Fruit fly (Drosophila melanogaster) whole organism, embryonic: ENCODE data around the gene temp.

ENCODE experiments used
- Atf6 ChIP-seq: fragments of 200-800 bp; sonication (Bioruptor generic); IDR thresholded peaks from 2 replicates; pipeline ENCODE4 v1.3.6; 2022; ENCODE audit warnings: missing biosample characterization, missing genetic modification characterization
- Awh ChIP-seq: fragments of 200-800 bp; sonication (Bioruptor generic); IDR thresholded peaks from 2 replicates; pipeline ENCODE4, ENCODE4 v1.3.6; 2022; ENCODE audit warnings: missing biosample characterization, missing genetic modification characterization
- B-H1 ChIP-seq: fragments of 200-800 bp; sonication (Bioruptor generic); IDR thresholded peaks from 3 replicates; pipeline ENCODE4 v1.3.6; 2022; ENCODE audit warnings: missing biosample characterization, missing genetic modification characterization
- CG10267 ChIP-seq: fragments of 200-800 bp; sonication (Bioruptor generic); optimal IDR thresholded peaks from 2 replicates; lab custom pipeline; 2018; ENCODE audit warnings: missing biosample characterization, mild to moderate bottlenecking, missing genetic modification characterization, moderate library complexity
- CG10321 ChIP-seq: fragments of 200-800 bp; sonication (Bioruptor generic); IDR thresholded peaks from 2 replicates; pipeline ENCODE4 v1.3.6; 2022; ENCODE audit warnings: missing biosample characterization, missing genetic modification characterization
- CG11695 ChIP-seq: fragments of 200-800 bp; sonication (Bioruptor generic); IDR thresholded peaks from 3 replicates; pipeline ENCODE4 v1.3.6; 2022; ENCODE audit warnings: missing biosample characterization, missing genetic modification characterization
- CG12155 ChIP-seq: fragments of 200-800 bp; sonication (Bioruptor generic); optimal IDR thresholded peaks from 3 replicates; lab custom pipeline; 2016; ENCODE audit warnings: missing biosample characterization, missing genetic modification characterization
- CG1233 ChIP-seq: fragments of 200-800 bp; sonication (Bioruptor generic); optimal IDR thresholded peaks from 4 replicates; lab custom pipeline; 2018; ENCODE audit warnings: missing biosample characterization, mild to moderate bottlenecking, missing genetic modification characterization
- CG15011 ChIP-seq: fragments of 200-800 bp; sonication (Bioruptor generic); optimal IDR thresholded peaks from 3 replicates; lab custom pipeline; 2018; ENCODE audit warnings: missing biosample characterization, mild to moderate bottlenecking, missing genetic modification characterization
- CG1603 ChIP-seq: fragments of 200-800 bp; sonication (Bioruptor generic); optimal IDR thresholded peaks from 2 replicates; lab custom pipeline; 2019; ENCODE audit warnings: missing biosample characterization, mild to moderate bottlenecking, missing genetic modification characterization, moderate library complexity
- CG17385 ChIP-seq: fragments of 200-800 bp; sonication (Bioruptor generic); optimal IDR thresholded peaks from 3 replicates; lab custom pipeline; 2018; ENCODE audit warnings: missing biosample characterization, mild to moderate bottlenecking, missing genetic modification characterization
- CG17612 ChIP-seq: fragments of 200-800 bp; sonication (Bioruptor generic); IDR thresholded peaks from 2 replicates; pipeline ENCODE4 v1.3.6; 2022; ENCODE audit warnings: missing biosample characterization, missing genetic modification characterization
- CG17802 ChIP-seq: fragments of 200-800 bp; sonication (Bioruptor generic); optimal IDR thresholded peaks from 2 replicates; lab custom pipeline; 2018; ENCODE audit warnings: missing biosample characterization, mild to moderate bottlenecking, missing genetic modification characterization, moderate library complexity
- CG18764 ChIP-seq: fragments of 200-800 bp; sonication (Bioruptor generic); optimal IDR thresholded peaks from 3 replicates; lab custom pipeline; 2016; ENCODE audit warnings: missing biosample characterization, missing genetic modification characterization
- CG2129 ChIP-seq: fragments of 200-800 bp; sonication (Bioruptor generic); IDR thresholded peaks from 2 replicates; pipeline ENCODE4 v1.3.6; 2022; ENCODE audit warnings: missing biosample characterization, missing genetic modification characterization; ENCODE audit not compliant: partially characterized antibody
- CG3407 ChIP-seq: fragments of 200-800 bp; sonication (Bioruptor generic); optimal IDR thresholded peaks from 2 replicates; lab custom pipeline; 2018; ENCODE audit warnings: missing biosample characterization, mild to moderate bottlenecking, missing genetic modification characterization
- CG43689 ChIP-seq: fragments of 200-800 bp; sonication (Bioruptor generic); IDR thresholded peaks from 2 replicates; pipeline ENCODE4 v1.3.6; 2022; ENCODE audit warnings: missing biosample characterization, missing genetic modification characterization
- CG7372 ChIP-seq: fragments of 200-800 bp; sonication (Bioruptor generic); IDR thresholded peaks from 2 replicates; pipeline ENCODE4 v1.3.6; 2022; ENCODE audit warnings: missing biosample characterization, missing genetic modification characterization
- CG7839 ChIP-seq: fragments of 200-800 bp; sonication (Bioruptor generic); optimal IDR thresholded peaks from 3 replicates; lab custom pipeline; 2018; ENCODE audit warnings: missing biosample characterization, mild to moderate bottlenecking, missing genetic modification characterization, moderate library complexity
- CG9437 ChIP-seq: fragments of 200-800 bp; sonication (Bioruptor generic); optimal IDR thresholded peaks from 2 replicates; lab custom pipeline; 2018; ENCODE audit warnings: missing biosample characterization, mild to moderate bottlenecking, missing genetic modification characterization
- CG9797 ChIP-seq: fragments of 200-800 bp; sonication (Bioruptor generic); optimal IDR thresholded peaks from 3 replicates; lab custom pipeline; 2018; ENCODE audit warnings: missing biosample characterization, mild to moderate bottlenecking, missing genetic modification characterization
- Camta ChIP-seq: fragments of 200-800 bp; sonication (Bioruptor generic); optimal IDR thresholded peaks from 2 replicates; lab custom pipeline; 2016; ENCODE audit warnings: missing biosample characterization, missing genetic modification characterization
- D19A ChIP-seq: fragments of 200-800 bp; optimal IDR thresholded peaks from 3 replicates; lab custom pipeline; 2019; ENCODE audit warnings: missing biosample characterization, mild to moderate bottlenecking, missing genetic modification characterization, moderate library complexity
- Eip74EF ChIP-seq, 2 experiments: fragments of 200-800 bp in 1 of 2; fragments of >200 bp in 1 of 2; sonication (Bioruptor generic) in 1 of 2; optimal IDR thresholded peaks; 2 replicates each; lab custom pipeline; 2017 to 2019; ENCODE audit warnings: missing biosample characterization in 2 of 2, missing genetic modification characterization in 2 of 2, mild to moderate bottlenecking in 1 of 2, moderate library complexity in 1 of 2
- Fer2 ChIP-seq: fragments of 200-800 bp; sonication (Bioruptor generic); optimal IDR thresholded peaks from 2 replicates; lab custom pipeline; 2018; ENCODE audit warnings: missing biosample characterization, mild to moderate bottlenecking, missing genetic modification characterization, moderate library complexity
- H15 ChIP-seq: fragments of 200-800 bp; sonication (Bioruptor generic); IDR thresholded peaks from 3 replicates; pipeline ENCODE4 v1.3.6; 2022; ENCODE audit warnings: missing biosample characterization, missing genetic modification characterization
- Lim3 ChIP-seq: fragments of 200-800 bp; sonication (Bioruptor generic); IDR thresholded peaks from 2 replicates; pipeline ENCODE4 v1.3.6; 2022; ENCODE audit warnings: missing biosample characterization, missing genetic modification characterization
- Lpt ChIP-seq: fragments of >200 bp; optimal IDR thresholded peaks from 2 replicates; lab custom pipeline; 2018; ENCODE audit warnings: missing biosample characterization, missing genetic modification characterization
- Mrtf ChIP-seq: fragments of 200-800 bp; sonication (Bioruptor generic); IDR thresholded peaks from 3 replicates; pipeline ENCODE4 v1.3.6; 2022; ENCODE audit warnings: missing biosample characterization, missing genetic modification characterization
- Rfx ChIP-seq: fragments of 200-800 bp; sonication (Bioruptor generic); IDR thresholded peaks from 2 replicates; pipeline ENCODE4 v1.3.6; 2022; ENCODE audit warnings: missing biosample characterization, missing genetic modification characterization
- Sry-β ChIP-seq: fragments of 200-800 bp; sonication (Bioruptor generic); optimal IDR thresholded peaks from 2 replicates; lab custom pipeline; 2018; ENCODE audit warnings: missing biosample characterization, mild to moderate bottlenecking, missing genetic modification characterization, moderate library complexity
- chn ChIP-seq: fragments of 200-800 bp; sonication (Bioruptor generic); optimal IDR thresholded peaks from 2 replicates; lab custom pipeline; 2016; ENCODE audit warnings: missing biosample characterization, missing genetic modification characterization
- da ChIP-seq: fragments of 200-800 bp; sonication (Bioruptor generic); optimal IDR thresholded peaks from 2 replicates; lab custom pipeline; 2016; ENCODE audit warnings: missing biosample characterization, missing genetic modification characterization
- danr ChIP-seq: fragments of 200-800 bp; sonication (Bioruptor generic); IDR thresholded peaks from 2 replicates; pipeline ENCODE4 v1.3.6; 2022; ENCODE audit warnings: missing biosample characterization, missing genetic modification characterization
- dmrt11E ChIP-seq: fragments of 200-800 bp; sonication (Bioruptor generic); optimal IDR thresholded peaks from 3 replicates; lab custom pipeline; 2018; ENCODE audit warnings: missing biosample characterization, mild to moderate bottlenecking, missing genetic modification characterization, moderate library complexity
- eve ChIP-seq, 2 experiments: fragments of >200 bp; optimal IDR thresholded peaks; 2 replicates each; lab custom pipeline; 2017; ENCODE audit warnings: missing biosample characterization in 2 of 2, missing genetic modification characterization in 2 of 2
- fd96Cb ChIP-seq: fragments of 200-800 bp; sonication (Bioruptor generic); optimal IDR thresholded peaks from 2 replicates; lab custom pipeline; 2018; ENCODE audit warnings: missing biosample characterization, mild to moderate bottlenecking, missing genetic modification characterization, moderate library complexity
- ftz-f1 ChIP-seq: fragments of 200-800 bp; sonication (Bioruptor generic); optimal IDR thresholded peaks from 2 replicates; lab custom pipeline; 2016; ENCODE audit warnings: missing biosample characterization, missing genetic modification characterization
- gsb-n ChIP-seq: fragments of 200-800 bp; sonication (Bioruptor generic); optimal IDR thresholded peaks from 3 replicates; lab custom pipeline; 2018; ENCODE audit warnings: missing biosample characterization, mild to moderate bottlenecking, missing genetic modification characterization
- kah ChIP-seq: fragments of 200-800 bp; sonication (Bioruptor generic); optimal IDR thresholded peaks from 2 replicates; lab custom pipeline; 2018; ENCODE audit warnings: missing biosample characterization, mild to moderate bottlenecking, missing genetic modification characterization
- luna ChIP-seq: fragments of 200-800 bp; sonication (Bioruptor generic); optimal IDR thresholded peaks from 2 replicates; lab custom pipeline; 2016; ENCODE audit warnings: missing biosample characterization, missing genetic modification characterization
- nom ChIP-seq: fragments of 200-800 bp; sonication (Bioruptor generic); optimal IDR thresholded peaks from 2 replicates; lab custom pipeline; 2017; ENCODE audit warnings: missing biosample characterization, missing genetic modification characterization, mild to moderate bottlenecking, moderate library complexity, missing genetic modification reagents
- pita ChIP-seq: fragments of 200-800 bp; sonication (Bioruptor generic); optimal IDR thresholded peaks from 2 replicates; lab custom pipeline; 2017; ENCODE audit warnings: missing biosample characterization, mild to moderate bottlenecking, missing genetic modification characterization
- sd ChIP-seq: fragments of 200-800 bp; sonication (Bioruptor generic); optimal IDR thresholded peaks from 3 replicates; lab custom pipeline; 2018; ENCODE audit warnings: missing biosample characterization, mild to moderate bottlenecking, missing genetic modification characterization, moderate library complexity
- slbo ChIP-seq: fragments of 200-800 bp; sonication (Bioruptor generic); IDR thresholded peaks from 2 replicates; pipeline ENCODE4 v1.3.6; 2022; ENCODE audit warnings: missing biosample characterization, missing genetic modification characterization
- ttk ChIP-seq: fragments of 200-800 bp; sonication (Bioruptor generic); IDR thresholded peaks from 2 replicates; pipeline ENCODE4 v2.1.2; 2022; ENCODE audit warnings: missing biosample characterization, missing genetic modification characterization
- wor ChIP-seq: fragments of 200-800 bp; sonication (Bioruptor generic); IDR thresholded peaks from 2 replicates; pipeline ENCODE4 v1.3.6; 2022; ENCODE audit warnings: missing biosample characterization, missing genetic modification characterization
- zf30C ChIP-seq: fragments of 200-800 bp; sonication (Bioruptor generic); optimal IDR thresholded peaks from 3 replicates; lab custom pipeline; 2018; ENCODE audit warnings: missing biosample characterization, mild to moderate bottlenecking, missing genetic modification characterization

Gene temp

DNA sequence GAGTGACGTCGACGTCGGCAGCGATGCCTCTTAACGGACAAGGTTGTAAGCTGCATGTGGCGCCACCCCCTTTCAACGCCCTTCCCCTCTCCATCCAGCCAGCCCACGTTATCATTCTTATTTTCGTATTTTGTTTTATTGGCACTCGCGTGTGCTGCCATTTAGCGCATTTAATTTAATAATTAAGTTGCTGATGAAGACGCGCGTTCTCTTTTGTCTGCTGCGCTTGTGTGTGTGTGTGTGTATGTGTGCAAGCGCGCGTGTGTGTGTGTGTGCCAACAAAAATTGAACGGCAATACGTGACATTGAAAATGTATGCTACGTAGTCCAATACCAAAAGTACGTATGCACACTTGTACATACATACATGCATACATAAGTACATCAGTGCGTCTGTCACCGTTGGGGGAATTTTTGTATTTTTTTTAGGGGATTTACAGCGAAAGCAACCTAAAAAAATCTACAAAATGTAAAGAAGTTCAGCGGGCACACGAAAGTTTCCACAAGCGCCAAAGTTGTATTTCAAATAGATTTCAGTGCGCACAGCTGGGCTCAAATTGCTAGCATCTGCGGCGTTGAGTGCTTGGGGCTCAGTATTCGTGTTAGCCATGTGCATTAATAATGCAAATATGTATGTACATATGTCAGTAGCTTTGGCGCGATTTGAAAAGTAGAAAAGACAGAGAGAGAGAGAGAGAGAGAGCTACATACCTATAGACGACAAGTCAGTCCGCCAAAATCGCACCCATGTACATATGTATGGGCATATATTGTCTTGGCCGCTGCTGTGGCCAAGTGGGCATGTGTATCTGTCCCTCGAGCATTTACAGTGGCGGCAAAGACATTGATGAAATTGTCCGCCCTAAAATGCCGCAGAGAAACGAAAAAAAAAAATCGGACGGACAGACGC is 39.6 kb upstream of the temp start (continued):
- TF ChIP-seq Camta (GFP tag; lab: Kevin White, UChicago), result peak; percentile 68
- TF ChIP-seq CG17385, result peak; percentile 81
- TF ChIP-seq CG17612 (GFP tag; lab: Robert Waterston, UW), result peak; percentile 62
- TF ChIP-seq sd, result peak; percentile 37
- peak; percentile 76 for TF ChIP-seq H15 (GFP tag; lab: Robert Waterston, UW)
- peak; percentile 79 for TF ChIP-seq CG9437 (GFP tag; lab: Kevin White, UChicago)
- TF ChIP-seq CG15011 (GFP tag; lab: Kevin White, UChicago), result peak; percentile 71
- peak; percentile 52 for TF ChIP-seq luna
- TF ChIP-seq kah (GFP tag; lab: Kevin White, UChicago), result peak; percentile 61
- peak; percentile 75 for TF ChIP-seq CG7372 (GFP tag; lab: Robert Waterston, UW)
- TF ChIP-seq ttk (GFP tag; lab: Robert Waterston, UW), result peak; percentile 83
- TF ChIP-seq Mrtf (GFP tag; lab: Robert Waterston, UW), result peak; percentile 81
- TF ChIP-seq Sry-β, result no peak
- no peak for TF ChIP-seq zf30C (GFP tag; lab: Kevin White, UChicago)
- 0 out of 2 replicates have a peak, but pooled peaks have one; percentile 56 for TF ChIP-seq CG10321 (GFP tag; lab: Robert Waterston, UW)
- peak; percentile 77 for TF ChIP-seq dmrt11E (tag; lab: Kevin White, UChicago)
- TF ChIP-seq CG1603, result peak; percentile 90
- TF ChIP-seq B-H1 (GFP tag; lab: Robert Waterston, UW), result peak; percentile 73
- peak; percentile 78 for TF ChIP-seq CG12155
- peak; percentile 77 for TF ChIP-seq CG3407 (GFP tag; lab: Kevin White, UChicago)
- TF ChIP-seq CG18764 (GFP tag; lab: Kevin White, UChicago), result peak; percentile 71
- TF ChIP-seq slbo (GFP tag; lab: Robert Waterston, UW), result peak; percentile 71
- peak in 1 of 2 experiments; percentile 96 for TF ChIP-seq eve (GFP tag; optimal IDR thresholded peaks at IDR 0.05; lab: Kevin White, UChicago)
- TF ChIP-seq ftz-f1 (GFP tag; lab: Kevin White, UChicago), result no peak
- TF ChIP-seq Eip74EF (GFP tag; optimal IDR thresholded peaks at IDR 0.05; lab: Kevin White, UChicago), result peak in 1 of 2 experiments; percentile 77
- peak; percentile 78 for TF ChIP-seq CG1233 (GFP tag; lab: Kevin White, UChicago)
- no peak for TF ChIP-seq pita
- 0 out of 2 replicates have a peak, but pooled peaks have one; percentile 18 for TF ChIP-seq CG43689 (GFP tag; lab: Robert Waterston, UW)
- peak; percentile 64 for TF ChIP-seq CG10267 (tag; lab: Kevin White, UChicago)
- TF ChIP-seq D19A (tag; lab: Kevin White, UChicago), result peak; percentile 78
- TF ChIP-seq Lpt (GFP tag; lab: Kevin White, UChicago), result no peak
- no peak for TF ChIP-seq CG9797 (GFP tag; lab: Kevin White, UChicago)
- TF ChIP-seq Lim3 (GFP tag; lab: Robert Waterston, UW), result peak; percentile 63; the same call in 1 of the 2 replicates
- TF ChIP-seq fd96Cb (tag; lab: Kevin White, UChicago), result peak; percentile 86
- peak; percentile 60 for TF ChIP-seq Fer2 (tag; lab: Kevin White, UChicago)
- peak; percentile 78 for TF ChIP-seq wor (GFP tag; lab: Robert Waterston, UW)
- TF ChIP-seq chn (GFP tag; lab: Kevin White, UChicago), result peak; percentile 79
- peak; percentile 79 for TF ChIP-seq Rfx (GFP tag; lab: Robert Waterston, UW)
- TF ChIP-seq nom (GFP tag; lab: Kevin White, UChicago), result peak; percentile 3
- peak; percentile 91 for TF ChIP-seq CG7839
- TF ChIP-seq Awh (GFP tag; lab: Robert Waterston, UW), result peak; percentile 85
- peak; percentile 57 for TF ChIP-seq gsb-n (tag; lab: Kevin White, UChicago)
- TF ChIP-seq CG11695, result peak; percentile 89
- TF ChIP-seq Atf6, result peak; percentile 78
- peak; percentile 82 for TF ChIP-seq danr (GFP tag; lab: Robert Waterston, UW)
- peak; percentile 66 for TF ChIP-seq CG17802 (tag; lab: Kevin White, UChicago)
- peak; percentile 72 for TF ChIP-seq da
- TF ChIP-seq CG2129 (GFP tag; lab: Robert Waterston, UW), result no peak
